Worm (Caenorhabditis elegans): ENCODE results near the gene F29B9.11.

F29B9.11 gene

ce11 chrIV:4678718-4679117 is 18.7 kb upstream of the F29B9.11 start, which contains the start of gene kin-36:
kin-36 (plus strand) TSS chrIV:4679018.
- no peak for TF ChIP-seq madf-10 (tag; optimal IDR thresholded peaks at IDR 0.05)
- no peak for TF ChIP-seq mel-28 (tag; optimal IDR thresholded peaks at IDR 0.05; ENCODE audit: borderline replicate concordance)
- no peak for TF ChIP-seq hlh-26 (GFP tag; conservative IDR thresholded peaks at IDR 0.05)
- TF ChIP-seq ztf-26 (tag; optimal IDR thresholded peaks at IDR 0.05): no peak
- TF ChIP-seq somi-1 (GFP tag; optimal IDR thresholded peaks at IDR 0.05): no peak
- TF ChIP-seq egl-44 (GFP tag; IDR thresholded peaks at IDR 0.05): no peak
- no peak for TF ChIP-seq athp-1 (tag; optimal IDR thresholded peaks at IDR 0.05)
- no peak for TF ChIP-seq ztf-25 (GFP tag; IDR thresholded peaks at IDR 0.05)
- TF ChIP-seq lsl-1 (GFP tag; optimal IDR thresholded peaks at IDR 0.05): no peak
- no peak for TF ChIP-seq Y67H2A.10 (GFP tag; conservative IDR thresholded peaks at IDR 0.05)

ce11 chrIV:4674322-4674721 is 14.3 kb upstream of the F29B9.11 start:
- peak; percentile 55; the same call in 1 of the 2 replicates for TF ChIP-seq zfh-2 (GFP tag; conservative IDR thresholded peaks at IDR 0.05)
- no peak for TF ChIP-seq K11D2.4 (GFP tag; IDR thresholded peaks at IDR 0.05)
- TF ChIP-seq lin-54 (GFP tag; optimal IDR thresholded peaks at IDR 0.05): no peak

- TF ChIP-seq snpc-3.4 (tag; optimal IDR thresholded peaks at IDR 0.05): no peak
Measured at ce11 chrIV:4673332-4673731, 13.3 kb upstream of the F29B9.11 start.

ce11 chrIV:4669242-4669641 is 9.2 kb upstream of the F29B9.11 start, which contains the start of gene F29B9.12:
F29B9.12 (plus strand) TSS chrIV:4669542.
- TF ChIP-seq lin-54 (GFP tag; optimal IDR thresholded peaks at IDR 0.05): no peak
- TF ChIP-seq sdz-38 (tag; optimal IDR thresholded peaks at IDR 0.05): no peak
- no peak for TF ChIP-seq let-526 (GFP tag; IDR thresholded peaks at IDR 0.05)
- no peak for TF ChIP-seq lin-40 (tag; optimal IDR thresholded peaks at IDR 0.05)
- TF ChIP-seq dox-1 (GFP tag; IDR thresholded peaks at IDR 0.05): no peak
- TF ChIP-seq C06A6.2 (GFP tag; conservative IDR thresholded peaks at IDR 0.05): no peak
- no peak for TF ChIP-seq sea-2 (GFP tag; IDR thresholded peaks at IDR 0.05)
- TF ChIP-seq dpff-1 (tag; optimal IDR thresholded peaks at IDR 0.05): no peak
- TF ChIP-seq aptf-3 (GFP tag; IDR thresholded peaks at IDR 0.05): no peak
- no peak for TF ChIP-seq rcor-1 (GFP tag; IDR thresholded peaks at IDR 0.05)
- TF ChIP-seq bed-2 (GFP tag; IDR thresholded peaks at IDR 0.05): no peak
- no peak for TF ChIP-seq attf-6 (GFP tag; IDR thresholded peaks at IDR 0.05)
- TF ChIP-seq somi-1 (GFP tag; optimal IDR thresholded peaks at IDR 0.05): no peak
- no peak for TF ChIP-seq zfh-2 (GFP tag; conservative IDR thresholded peaks at IDR 0.05)
- no peak for TF ChIP-seq ztf-25 (GFP tag; IDR thresholded peaks at IDR 0.05)
- TF ChIP-seq mcd-1 (GFP tag; IDR thresholded peaks at IDR 0.05): no peak
- no peak for TF ChIP-seq snpc-4 (GFP tag; optimal IDR thresholded peaks at IDR 0.05)
- TF ChIP-seq snpc-4 (tag; optimal IDR thresholded peaks at IDR 0.05): no peak
- no peak for TF ChIP-seq snpc-1.1 (tag; optimal IDR thresholded peaks at IDR 0.05; ENCODE audit: insufficient read depth)

- TF ChIP-seq xnd-1 (tag; optimal IDR thresholded peaks at IDR 0.05) (peak; percentile 54), ceh-58 (GFP tag; IDR thresholded peaks at IDR 0.05) (no peak), B0019.2 (GFP tag; conservative IDR thresholded peaks at IDR 0.05) (no peak), lsl-1 (GFP tag; optimal IDR thresholded peaks at IDR 0.05) (peak; percentile 53), T26A5.8 (tag; optimal IDR thresholded peaks at IDR 0.05) (no peak), tlf-1 (GFP tag; optimal IDR thresholded peaks at IDR 0.05) (no peak), ceh-79 (tag; optimal IDR thresholded peaks at IDR 0.05) (no peak), ccch-3 (GFP tag; optimal IDR thresholded peaks at IDR 0.05) (no peak)
Measured at ce11 chrIV:4667835-4668234, 7.8 kb upstream of the F29B9.11 start.

Measured in whole organism, young adult.